Worm (Caenorhabditis elegans) whole organism, midembryonic: ENCODE results near the gene chup-1.

ENCODE experiments used
- T22C8.4 ChIP-seq: fragments of 200-800 bp; sonication (Bioruptor generic); IDR thresholded peaks from 2 replicates; pipeline ENCODE4 v1.3.6; 2022; ENCODE audit warnings: missing genetic modification characterization, missing compliant biosample characterization
- cog-1 ChIP-seq: sonication (generic microtip); optimal IDR thresholded peaks from 2 replicates; lab custom pipeline; 2016; ENCODE audit warnings: missing genetic modification characterization, missing compliant biosample characterization
- flt-1 ChIP-seq: fragments of 200-800 bp; sonication (Bioruptor generic); IDR thresholded peaks from 2 replicates; pipeline ENCODE4 v1.3.6; 2022; ENCODE audit warnings: missing genetic modification characterization, missing compliant biosample characterization
- klf-2 ChIP-seq: fragments of 200-800 bp; sonication (Bioruptor generic); conservative IDR thresholded peaks from 2 replicates; pipeline ENCODE4 v1.3.6; 2022; ENCODE audit warnings: missing genetic modification reagents, missing genetic modification characterization, missing compliant biosample characterization
- med-1 ChIP-seq: sonication (generic microtip); optimal IDR thresholded peaks from 2 replicates; lab custom pipeline; 2017; ENCODE audit warnings: missing genetic modification characterization, mild to moderate bottlenecking, missing compliant biosample characterization, antibody characterized with exemption, missing genetic modification reagents; ENCODE audit not compliant: insufficient read depth
- ref-1 ChIP-seq: fragments of 200-800 bp; sonication (Bioruptor generic); conservative IDR thresholded peaks from 2 replicates; pipeline ENCODE4 v1.3.6; 2022; ENCODE audit warnings: missing genetic modification reagents, missing genetic modification characterization, missing compliant biosample characterization
- tab-1 ChIP-seq: fragments of 200-800 bp; sonication (Bioruptor generic); IDR thresholded peaks from 2 replicates; pipeline ENCODE4 v1.3.6; 2022; ENCODE audit warnings: missing genetic modification characterization, missing compliant biosample characterization
- ztf-23 ChIP-seq: fragments of 200-800 bp; sonication (Bioruptor generic); IDR thresholded peaks from 2 replicates; pipeline ENCODE4 v1.3.6; 2022; ENCODE audit warnings: missing genetic modification reagents, missing genetic modification characterization, missing compliant biosample characterization
- ztf-29 ChIP-seq: fragments of 200-800 bp; sonication (Bioruptor generic); IDR thresholded peaks from 2 replicates; pipeline ENCODE4 v1.3.6; 2022; ENCODE audit warnings: missing genetic modification reagents, missing genetic modification characterization, missing compliant biosample characterization

The chup-1 gene

ce11 chrX:8791821-8792220 is at the start of gene chup-1:
Gene chup-1, plus strand, starts transcription at chrX:8792160.
- TF ChIP-seq ztf-29 (GFP tag; lab: Robert Waterston, UW) (no peak), T22C8.4 (GFP tag; lab: Robert Waterston, UW) (no peak)

ce11 chrX:8742896-8743295 is 49.1 kb upstream of the chup-1 start, which contains the start of gene M02D8.7:
Gene M02D8.7, minus strand, starts transcription at chrX:8742996.
- no peak for TF ChIP-seq med-1 (GFP tag; lab: Kevin White, UChicago)
- TF ChIP-seq T22C8.4 (GFP tag; lab: Robert Waterston, UW): no peak
- TF ChIP-seq klf-2: no peak
- no peak for TF ChIP-seq ztf-29 (GFP tag; lab: Robert Waterston, UW)
- no peak for TF ChIP-seq flt-1
- TF ChIP-seq tab-1: no peak
- no peak for TF ChIP-seq ref-1 (GFP tag; lab: Robert Waterston, UW)
- no peak for TF ChIP-seq cog-1
- TF ChIP-seq ztf-23 (GFP tag; lab: Robert Waterston, UW): no peak

ce11 chrX:8744192-8744985 is 47.6 kb upstream of the chup-1 start:
- TF ChIP-seq ztf-23 (GFP tag; lab: Robert Waterston, UW): no peak
- no peak for TF ChIP-seq ztf-29 (GFP tag; lab: Robert Waterston, UW)
- no peak for TF ChIP-seq T22C8.4 (GFP tag; lab: Robert Waterston, UW)
- no peak for TF ChIP-seq ref-1 (GFP tag; lab: Robert Waterston, UW)
- no peak for TF ChIP-seq med-1 (GFP tag; lab: Kevin White, UChicago)
- no peak for TF ChIP-seq klf-2
- TF ChIP-seq flt-1: no peak
- TF ChIP-seq tab-1: no peak

- TF ChIP-seq med-1 (GFP tag; lab: Kevin White, UChicago): no peak
- no peak for TF ChIP-seq ztf-29 (GFP tag; lab: Robert Waterston, UW)
- TF ChIP-seq ztf-23 (GFP tag; lab: Robert Waterston, UW): no peak
- no peak for TF ChIP-seq ref-1 (GFP tag; lab: Robert Waterston, UW)
- no peak for TF ChIP-seq klf-2
- no peak for TF ChIP-seq T22C8.4 (GFP tag; lab: Robert Waterston, UW)
- TF ChIP-seq cog-1: no peak
- no peak for TF ChIP-seq tab-1
- no peak for TF ChIP-seq flt-1
Observed at ce11 chrX:8745524-8745923, 46.4 kb upstream of the chup-1 start.

- TF ChIP-seq med-1 (GFP tag; lab: Kevin White, UChicago): no peak
- no peak for TF ChIP-seq T22C8.4 (GFP tag; lab: Robert Waterston, UW)
Observed at ce11 chrX:8750209-8750608, 41.8 kb upstream of the chup-1 start.

ce11 chrX:8750660-8751059 is 41.3 kb upstream of the chup-1 start, which contains the start of gene asns-2:
Gene asns-2, minus strand, starts transcription at chrX:8750941.
- TF ChIP-seq tab-1: no peak
- TF ChIP-seq ref-1 (GFP tag; lab: Robert Waterston, UW): no peak
- no peak for TF ChIP-seq flt-1
- no peak for TF ChIP-seq ztf-23 (GFP tag; lab: Robert Waterston, UW)
- TF ChIP-seq klf-2: no peak
- no peak for TF ChIP-seq ztf-29 (GFP tag; lab: Robert Waterston, UW)
- TF ChIP-seq med-1 (GFP tag; lab: Kevin White, UChicago): no peak
- no peak for TF ChIP-seq T22C8.4 (GFP tag; lab: Robert Waterston, UW)
- TF ChIP-seq cog-1: no peak

ce11 chrX:8752546-8752945 is 39.4 kb upstream of the chup-1 start:
- TF ChIP-seq med-1 (GFP tag; lab: Kevin White, UChicago) (no peak), ref-1 (GFP tag; lab: Robert Waterston, UW) (no peak), flt-1 (no peak), ztf-29 (GFP tag; lab: Robert Waterston, UW) (no peak), tab-1 (no peak), T22C8.4 (GFP tag; lab: Robert Waterston, UW) (no peak), klf-2 (no peak), ztf-23 (GFP tag; lab: Robert Waterston, UW) (no peak), cog-1 (no peak)

ce11 chrX:8754285-8754795 is 37.6 kb upstream of the chup-1 start:
- no peak for TF ChIP-seq ref-1 (GFP tag; lab: Robert Waterston, UW)
- TF ChIP-seq tab-1: no peak
- TF ChIP-seq klf-2: no peak
- no peak for TF ChIP-seq cog-1
- TF ChIP-seq ztf-29 (GFP tag; lab: Robert Waterston, UW): no peak
- no peak for TF ChIP-seq med-1 (GFP tag; lab: Kevin White, UChicago)
- no peak for TF ChIP-seq ztf-23 (GFP tag; lab: Robert Waterston, UW)
- TF ChIP-seq T22C8.4 (GFP tag; lab: Robert Waterston, UW): no peak
- no peak for TF ChIP-seq flt-1

ce11 chrX:8755987-8756386 is 36.0 kb upstream of the chup-1 start:
- TF ChIP-seq tab-1: no peak
- TF ChIP-seq klf-2: no peak
- TF ChIP-seq med-1 (GFP tag; lab: Kevin White, UChicago): no peak
- TF ChIP-seq ztf-29 (GFP tag; lab: Robert Waterston, UW): no peak
- no peak for TF ChIP-seq T22C8.4 (GFP tag; lab: Robert Waterston, UW)
- no peak for TF ChIP-seq ztf-23 (GFP tag; lab: Robert Waterston, UW)
- no peak for TF ChIP-seq cog-1
- no peak for TF ChIP-seq flt-1
- TF ChIP-seq ref-1 (GFP tag; lab: Robert Waterston, UW): no peak

ce11 chrX:8761060-8761459 is 30.9 kb upstream of the chup-1 start:
- TF ChIP-seq flt-1 (no peak), ztf-29 (GFP tag; lab: Robert Waterston, UW) (no peak), T22C8.4 (GFP tag; lab: Robert Waterston, UW) (no peak), ref-1 (GFP tag; lab: Robert Waterston, UW) (no peak), klf-2 (no peak), ztf-23 (GFP tag; lab: Robert Waterston, UW) (no peak), tab-1 (no peak), cog-1 (no peak)
